Fruit fly (Drosophila melanogaster): ENCODE results near the gene Cpr78Cb.

Gene Cpr78Cb

dm6 chr3L:21259257-21259656 lies 35.0 kb upstream of the Cpr78Cb start:
- TF ChIP-seq rgr (GFP tag; optimal IDR thresholded peaks at IDR 0.05) (no peak), ey (GFP tag; optimal IDR thresholded peaks at IDR 0.05) (no peak), CG32264 (GFP tag; optimal IDR thresholded peaks at IDR 0.05) (no peak), fru (GFP tag; optimal IDR thresholded peaks at IDR 0.05) (no peak), dl (GFP tag; optimal IDR thresholded peaks at IDR 0.05; ENCODE audit: insufficient read depth in 1 of 2, partially characterized antibody in 2 of 2) (no peak), HLH106 (tag; optimal IDR thresholded peaks at IDR 0.05) (no peak), sv (GFP tag; optimal IDR thresholded peaks at IDR 0.05) (no peak), Rel (GFP tag; optimal IDR thresholded peaks at IDR 0.05) (no peak), Rel (tag; optimal IDR thresholded peaks at IDR 0.05) (no peak), Hnf4 (GFP tag; optimal IDR thresholded peaks at IDR 0.05) (no peak), woc (GFP tag; optimal IDR thresholded peaks at IDR 0.05) (no peak), Myc (optimal IDR thresholded peaks at IDR 0.05) (no peak), h (GFP tag; optimal IDR thresholded peaks at IDR 0.05) (no peak), Dif (GFP tag; optimal IDR thresholded peaks at IDR 0.05; ENCODE audit: partially characterized antibody) (no peak), pan (optimal IDR thresholded peaks at IDR 0.05) (no peak), usp (GFP tag; optimal IDR thresholded peaks at IDR 0.05) (no peak), N (GFP tag; optimal IDR thresholded peaks at IDR 0.05) (no peak)

DNA sequence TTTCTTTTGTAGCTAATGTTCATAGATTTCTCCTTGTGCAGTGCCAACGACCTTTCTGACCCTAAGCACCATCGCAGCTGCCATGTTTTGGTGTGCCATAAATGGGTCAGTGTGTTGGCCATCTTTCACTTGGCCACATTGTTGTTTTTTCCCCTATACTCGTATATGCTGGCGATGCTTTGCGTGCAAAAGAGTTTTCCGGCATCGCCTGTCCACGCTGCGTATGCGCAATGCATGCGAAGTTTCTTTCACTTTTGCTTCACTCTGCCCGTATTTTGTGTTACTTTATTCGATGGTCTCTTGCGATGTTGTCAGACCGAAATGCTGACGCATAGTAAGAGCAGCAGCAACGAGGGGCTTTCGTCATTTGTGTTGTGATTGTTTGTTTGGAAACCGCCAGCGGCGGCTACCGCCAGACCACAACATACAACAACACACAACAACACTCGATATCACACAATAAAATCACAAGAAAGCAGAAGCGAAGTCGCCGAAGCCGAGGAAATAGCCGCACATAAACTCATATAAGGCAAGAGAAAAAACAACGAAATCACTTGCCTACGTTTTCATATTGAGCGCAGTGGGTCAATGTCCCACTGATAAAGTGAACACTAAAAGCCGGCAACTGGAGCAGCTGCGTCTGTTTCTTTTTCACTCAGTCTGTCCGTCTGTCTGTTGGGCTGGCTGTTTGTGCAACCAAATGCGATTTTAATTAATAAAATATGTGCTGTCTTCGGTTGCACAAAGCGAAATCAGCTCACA lies 32.7 kb upstream of the Cpr78Cb start:
- no peak for TF ChIP-seq Sp1 (GFP tag; optimal IDR thresholded peaks at IDR 0.05)
- no peak for TF ChIP-seq Rel (GFP tag; optimal IDR thresholded peaks at IDR 0.05)
- peak; percentile 8 for TF ChIP-seq Rel (tag; optimal IDR thresholded peaks at IDR 0.05)
- TF ChIP-seq foxo (GFP tag; optimal IDR thresholded peaks at IDR 0.05), result no peak
- TF ChIP-seq woc (GFP tag; optimal IDR thresholded peaks at IDR 0.05), result no peak
- no peak for TF ChIP-seq brk (GFP tag; optimal IDR thresholded peaks at IDR 0.05)

DNA sequence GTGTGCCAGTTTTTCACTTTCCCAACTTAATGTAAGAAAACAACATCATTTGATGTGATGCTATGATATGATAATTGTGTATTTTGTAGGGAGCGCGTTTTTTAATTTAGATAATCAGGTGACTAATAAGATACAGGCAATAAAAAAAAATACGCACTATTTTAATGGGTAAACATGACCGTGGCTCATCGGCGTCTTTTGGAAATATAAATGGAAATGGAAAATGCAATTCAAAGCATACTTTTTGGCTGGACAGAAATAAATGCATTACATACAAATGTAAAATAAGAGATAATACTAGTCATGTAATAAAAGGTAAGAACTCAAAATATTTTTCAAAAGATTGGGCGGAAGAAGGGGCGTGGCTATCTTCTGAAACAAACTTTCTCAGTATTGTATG lies 31.9 kb upstream of the Cpr78Cb start:
- TF ChIP-seq N (GFP tag; optimal IDR thresholded peaks at IDR 0.05) (no peak), CG9705 (GFP tag; optimal IDR thresholded peaks at IDR 0.05) (no peak), dsf (GFP tag; optimal IDR thresholded peaks at IDR 0.05; ENCODE audit: borderline replicate concordance) (no peak), Myc (optimal IDR thresholded peaks at IDR 0.05) (peak; percentile 56)

- TF ChIP-seq jim (GFP tag; optimal IDR thresholded peaks at IDR 0.05), result no peak
- no peak for TF ChIP-seq dl (GFP tag; optimal IDR thresholded peaks at IDR 0.05; ENCODE audit: insufficient read depth in 1 of 2, partially characterized antibody in 2 of 2)
- no peak for TF ChIP-seq ey (GFP tag; optimal IDR thresholded peaks at IDR 0.05)
- TF ChIP-seq sage (GFP tag; optimal IDR thresholded peaks at IDR 0.05), result no peak
- no peak for TF ChIP-seq fru (GFP tag; optimal IDR thresholded peaks at IDR 0.05)
- no peak for TF ChIP-seq Abd-B (GFP tag; optimal IDR thresholded peaks at IDR 0.05)
- no peak for TF ChIP-seq h (GFP tag; optimal IDR thresholded peaks at IDR 0.05)
- TF ChIP-seq GATAd (GFP tag; optimal IDR thresholded peaks at IDR 0.05), result no peak
- no peak for TF ChIP-seq tai (GFP tag; optimal IDR thresholded peaks at IDR 0.05)
- no peak for TF ChIP-seq Dfd (GFP tag; optimal IDR thresholded peaks at IDR 0.05)
- TF ChIP-seq Mio (GFP tag; optimal IDR thresholded peaks at IDR 0.05), result no peak
- TF ChIP-seq dsf (GFP tag; optimal IDR thresholded peaks at IDR 0.05; ENCODE audit: borderline replicate concordance), result no peak
- no peak for TF ChIP-seq HLH106 (tag; optimal IDR thresholded peaks at IDR 0.05)
- TF ChIP-seq brk (GFP tag; optimal IDR thresholded peaks at IDR 0.05), result no peak
- TF ChIP-seq CG32264 (GFP tag; optimal IDR thresholded peaks at IDR 0.05), result no peak
Observed at dm6 chr3L:21266101-21266656, 28.1 kb upstream of the Cpr78Cb start.

DNA sequence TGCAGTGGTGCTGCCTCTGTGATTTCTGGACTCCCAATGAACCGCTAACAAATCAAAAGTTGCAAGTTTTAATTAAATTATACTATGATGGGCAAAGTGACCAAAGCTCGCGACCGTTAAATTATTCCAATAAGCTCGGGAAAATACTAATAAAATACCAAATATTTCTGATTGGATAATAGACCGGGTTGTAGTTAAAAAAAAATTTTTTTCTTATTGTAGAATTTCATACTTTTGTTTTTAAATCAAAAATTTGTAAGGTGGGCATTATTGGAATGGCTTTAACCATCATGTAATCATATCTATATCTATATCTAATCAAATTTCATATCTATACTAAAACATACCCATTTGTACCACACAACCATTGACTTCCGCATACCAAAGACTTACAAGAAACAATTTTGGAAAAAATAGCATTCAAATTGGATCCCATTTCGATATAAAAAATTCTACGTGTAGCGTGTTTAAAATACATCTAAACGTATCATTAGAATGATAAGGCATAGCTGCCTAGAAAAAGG lies 26.4 kb upstream of the Cpr78Cb start, which contains the start of gene CG9391:
TSS of gene CG9391 (minus strand) at position 474 of the 524 bp plus-strand sequence.
- TF ChIP-seq Hr78 (GFP tag; optimal IDR thresholded peaks at IDR 0.05), result no peak
- no peak for TF ChIP-seq Sp1 (GFP tag; optimal IDR thresholded peaks at IDR 0.05)
- TF ChIP-seq N (GFP tag; optimal IDR thresholded peaks at IDR 0.05), result no peak
- TF ChIP-seq lola (GFP tag; optimal IDR thresholded peaks at IDR 0.05), result no peak
- TF ChIP-seq Mio (GFP tag; optimal IDR thresholded peaks at IDR 0.05), result no peak
- no peak for TF ChIP-seq CrebA (GFP tag; optimal IDR thresholded peaks at IDR 0.05; ENCODE audit: borderline replicate concordance)
- TF ChIP-seq dmrt93B (GFP tag; optimal IDR thresholded peaks at IDR 0.05), result no peak

All from whole organism, wandering third instar larva.